Worm (Caenorhabditis elegans): ENCODE results near the gene F33G12.7.

Gene F33G12.7

DNA sequence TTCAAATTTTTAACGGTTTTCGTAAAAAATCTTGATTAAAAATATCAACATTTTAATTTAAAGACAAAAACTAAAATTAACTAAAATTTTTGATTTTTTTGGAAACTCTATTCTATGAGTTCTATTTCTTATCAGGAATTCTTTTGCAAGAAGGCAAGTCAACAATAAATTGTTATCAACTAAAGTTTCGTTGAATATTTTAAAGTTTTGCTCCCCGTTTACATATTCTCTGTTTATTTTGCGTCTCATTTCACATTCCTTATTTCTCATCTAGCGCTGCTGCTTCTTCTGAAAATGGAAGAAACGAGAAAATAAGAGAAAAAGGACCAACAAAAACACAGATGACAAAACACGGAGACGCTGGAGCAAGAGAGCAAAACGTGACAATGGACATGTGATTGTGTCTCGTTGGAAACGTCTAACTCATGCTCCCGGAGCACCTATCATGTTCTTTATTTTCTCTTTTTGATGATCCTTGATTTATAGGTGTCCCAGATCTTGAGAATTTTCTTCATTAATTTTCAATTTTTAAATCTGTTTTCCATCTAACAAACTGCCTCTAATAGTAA, 19.9 kb downstream of the F33G12.7 start:
- TF ChIP-seq dve-1 (tag; optimal IDR thresholded peaks at IDR 0.05) (no peak), elt-2 (tag; optimal IDR thresholded peaks at IDR 0.05) (peak; percentile 74)

ce11 chrII:5019389-5020108, 20.9 kb downstream of the F33G12.7 start:
- no peak for TF ChIP-seq ceh-30 (tag; optimal IDR thresholded peaks at IDR 0.05)
- peak; percentile 93 for TF ChIP-seq elt-2 (tag; optimal IDR thresholded peaks at IDR 0.05)
- no peak for TF ChIP-seq sdc-2 (tag; optimal IDR thresholded peaks at IDR 0.05)

DNA sequence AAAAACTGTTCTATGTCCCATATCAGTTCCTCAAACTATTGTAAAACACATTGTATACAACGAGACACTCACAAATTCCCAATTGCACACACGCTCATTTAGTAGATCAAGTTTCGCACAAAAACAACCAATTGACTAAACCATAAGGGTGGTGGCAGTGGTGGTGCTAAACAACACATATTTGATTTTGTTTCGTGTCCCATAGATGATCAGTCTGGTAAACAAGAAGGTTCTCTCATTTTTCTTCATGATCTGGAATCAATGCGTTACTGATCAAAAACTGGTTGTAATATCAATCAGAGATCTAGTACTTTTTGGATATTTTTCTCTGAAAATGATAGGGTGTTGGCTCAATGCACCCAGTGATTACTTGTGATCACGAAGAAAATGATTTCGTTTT, 21.9 kb downstream of the F33G12.7 start:
- TF ChIP-seq fax-1 (tag; optimal IDR thresholded peaks at IDR 0.05): no peak
- no peak for TF ChIP-seq ceh-22 (tag; optimal IDR thresholded peaks at IDR 0.05)
- TF ChIP-seq ceh-2 (tag; optimal IDR thresholded peaks at IDR 0.05): no peak
- TF ChIP-seq ztf-16 (tag; optimal IDR thresholded peaks at IDR 0.05): no peak

DNA sequence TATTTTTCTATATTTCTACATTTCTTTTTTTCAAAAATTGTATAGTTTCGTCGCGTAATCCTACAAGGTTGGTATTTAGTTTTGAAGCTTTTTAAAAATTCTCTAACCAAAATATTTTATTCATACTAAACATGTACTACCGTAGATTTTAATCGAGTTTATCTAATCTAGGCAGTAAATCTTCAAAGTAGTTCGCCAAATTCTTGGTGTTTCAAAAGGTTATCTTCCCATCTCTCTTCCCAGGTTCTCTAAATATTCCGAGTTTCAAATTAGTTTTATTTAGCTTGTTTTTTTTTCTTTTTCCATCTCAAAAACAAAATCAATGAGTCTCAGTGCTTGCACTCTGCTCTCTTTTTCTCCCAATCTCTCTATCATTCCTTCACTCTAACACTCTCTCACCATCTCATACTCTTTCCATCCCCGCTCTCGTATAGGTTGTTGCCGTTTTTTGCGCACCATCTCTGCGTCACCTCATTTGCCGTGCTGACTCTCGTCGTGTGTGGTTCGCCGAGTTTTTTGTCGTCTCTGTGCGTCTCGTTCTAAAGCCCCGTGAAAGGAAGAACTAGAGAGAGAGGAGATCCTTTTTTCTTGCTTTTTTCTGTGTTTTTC, 23.4 kb downstream of the F33G12.7 start:
- TF ChIP-seq ceh-14 (tag; optimal IDR thresholded peaks at IDR 0.05): peak; percentile 31
- peak; percentile 25 for TF ChIP-seq F13H6.1 (tag; optimal IDR thresholded peaks at IDR 0.05)
- peak; percentile 47 for TF ChIP-seq ceh-18 (tag; optimal IDR thresholded peaks at IDR 0.05)
- peak; percentile 47 for TF ChIP-seq sox-4 (tag; optimal IDR thresholded peaks at IDR 0.05)
- no peak for TF ChIP-seq unc-3 (GFP tag; conservative IDR thresholded peaks at IDR 0.05)
- no peak for TF ChIP-seq unc-3 (tag; optimal IDR thresholded peaks at IDR 0.05)
- TF ChIP-seq nfya-1 (tag; optimal IDR thresholded peaks at IDR 0.05): peak; percentile 69
- no peak for TF ChIP-seq hlh-13 (GFP tag; optimal IDR thresholded peaks at IDR 0.05)
- TF ChIP-seq unc-42 (tag; optimal IDR thresholded peaks at IDR 0.05): peak; percentile 80
- no peak for TF ChIP-seq ceh-19 (GFP tag; optimal IDR thresholded peaks at IDR 0.05)
- peak; percentile 54 for TF ChIP-seq tbx-2 (tag; optimal IDR thresholded peaks at IDR 0.05)
- TF ChIP-seq ceh-2 (tag; optimal IDR thresholded peaks at IDR 0.05): no peak
- TF ChIP-seq ets-4 (tag; optimal IDR thresholded peaks at IDR 0.05): peak; percentile 20
- peak; percentile 79 for TF ChIP-seq ceh-31 (tag; optimal IDR thresholded peaks at IDR 0.05)
- no peak for TF ChIP-seq ceh-45 (GFP tag; IDR thresholded peaks at IDR 0.05)
- TF ChIP-seq madf-2 (tag; optimal IDR thresholded peaks at IDR 0.05): peak; percentile 36
- peak; percentile 55 for TF ChIP-seq ceh-48 (tag; optimal IDR thresholded peaks at IDR 0.05)
- peak; percentile 24 for TF ChIP-seq C08G9.2 (tag; optimal IDR thresholded peaks at IDR 0.05)
- TF ChIP-seq ceh-34 (tag; optimal IDR thresholded peaks at IDR 0.05): peak; percentile 27
- TF ChIP-seq hlh-6 (tag; optimal IDR thresholded peaks at IDR 0.05): peak; percentile 16
- no peak for TF ChIP-seq ceh-30 (tag; optimal IDR thresholded peaks at IDR 0.05)

ce11 chrII:5016144-5016543, 24.3 kb downstream of the F33G12.7 start:
- no peak for TF ChIP-seq dve-1 (tag; optimal IDR thresholded peaks at IDR 0.05)
- no peak for TF ChIP-seq C08G9.2 (tag; optimal IDR thresholded peaks at IDR 0.05)
- TF ChIP-seq nhr-232 (tag; optimal IDR thresholded peaks at IDR 0.05): no peak
- no peak for TF ChIP-seq pha-4 (tag; optimal IDR thresholded peaks at IDR 0.05)
- no peak for TF ChIP-seq gmeb-2 (tag; optimal IDR thresholded peaks at IDR 0.05)
- TF ChIP-seq sox-4 (tag; optimal IDR thresholded peaks at IDR 0.05): no peak

ce11 chrII:5014399-5014798, 26.1 kb downstream of the F33G12.7 start, which contains the start of gene F59A6.2:
Gene F59A6.2, plus strand, starts transcription at chrII:5014699.
- no peak for TF ChIP-seq odd-2 (tag; optimal IDR thresholded peaks at IDR 0.05)
- TF ChIP-seq fkh-6 (tag; optimal IDR thresholded peaks at IDR 0.05): no peak
- TF ChIP-seq pag-3 (tag; optimal IDR thresholded peaks at IDR 0.05; ENCODE audit: borderline replicate concordance): no peak
- TF ChIP-seq ceh-2 (tag; optimal IDR thresholded peaks at IDR 0.05): no peak
- no peak for TF ChIP-seq ceh-22 (tag; optimal IDR thresholded peaks at IDR 0.05)
- no peak for TF ChIP-seq ceh-34 (tag; optimal IDR thresholded peaks at IDR 0.05)
- no peak for TF ChIP-seq madf-2 (tag; optimal IDR thresholded peaks at IDR 0.05)
- no peak for TF ChIP-seq eyg-1 (tag; optimal IDR thresholded peaks at IDR 0.05)
- no peak for TF ChIP-seq pha-4 (tag; optimal IDR thresholded peaks at IDR 0.05)
- TF ChIP-seq elt-4 (tag; optimal IDR thresholded peaks at IDR 0.05): no peak
- TF ChIP-seq nhr-11 (tag; optimal IDR thresholded peaks at IDR 0.05): no peak
- TF ChIP-seq ceh-18 (tag; optimal IDR thresholded peaks at IDR 0.05): no peak
- TF ChIP-seq mec-3 (tag; optimal IDR thresholded peaks at IDR 0.05; ENCODE audit: borderline replicate concordance): no peak
- TF ChIP-seq ama-1 (optimal IDR thresholded peaks at IDR 0.05): no peak
- TF ChIP-seq ceh-31 (tag; optimal IDR thresholded peaks at IDR 0.05): no peak
